Fruit fly (Drosophila melanogaster): ENCODE data around the gene CG31122.

Gene CG31122

dm6 chr3R:18448059-18448979, 35.6 kb upstream of the CG31122 start (continued):
- TF ChIP-seq fd85E (GFP tag; optimal IDR thresholded peaks at IDR 0.05) (no peak), CG8319 (GFP tag; optimal IDR thresholded peaks at IDR 0.05) (no peak), Hr39 (GFP tag; optimal IDR thresholded peaks at IDR 0.05) (peak; percentile 96), CG6808 (GFP tag; optimal IDR thresholded peaks at IDR 0.05) (no peak), OdsH (GFP tag; optimal IDR thresholded peaks at IDR 0.05) (peak; percentile 71), Blimp-1 (GFP tag; optimal IDR thresholded peaks at IDR 0.05) (peak; percentile 53), CG11762 (GFP tag; optimal IDR thresholded peaks at IDR 0.05; ENCODE audit: insufficient read depth) (no peak), CG7368 (GFP tag; optimal IDR thresholded peaks at IDR 0.05) (peak; percentile 42)

- TF ChIP-seq pdm3 (GFP tag; optimal IDR thresholded peaks at IDR 0.05) (no peak), Eip93F (GFP tag; optimal IDR thresholded peaks at IDR 0.05) (no peak), fd59A (GFP tag; optimal IDR thresholded peaks at IDR 0.05) (no peak), spab (GFP tag; optimal IDR thresholded peaks at IDR 0.05) (no peak), svp (GFP tag) (no peak), CG10669 (GFP tag; optimal IDR thresholded peaks at IDR 0.05) (no peak), Sox15 (GFP tag; optimal IDR thresholded peaks at IDR 0.05) (no peak), vri (GFP tag; optimal IDR thresholded peaks at IDR 0.05) (peak; percentile 36), Ets21C (GFP tag; optimal IDR thresholded peaks at IDR 0.05) (no peak), salr (GFP tag; optimal IDR thresholded peaks at IDR 0.05) (no peak), fkh (GFP tag; optimal IDR thresholded peaks at IDR 0.05) (no peak), CG11902 (GFP tag; optimal IDR thresholded peaks at IDR 0.05) (no peak), Hr4 (GFP tag; optimal IDR thresholded peaks at IDR 0.05) (no peak), Sox102F (GFP tag; optimal IDR thresholded peaks at IDR 0.05) (no peak), Eip78C (GFP tag) (peak; percentile 62), CG3919 (GFP tag; optimal IDR thresholded peaks at IDR 0.05) (no peak), Blimp-1 (GFP tag; optimal IDR thresholded peaks at IDR 0.05) (no peak), eg (GFP tag; IDR thresholded peaks at IDR 0.05) (peak; percentile 40; the same call in 1 of the 3 replicates), net (GFP tag; optimal IDR thresholded peaks at IDR 0.05) (no peak), Lpt (GFP tag; optimal IDR thresholded peaks at IDR 0.05) (no peak), CG6854 (GFP tag; optimal IDR thresholded peaks at IDR 0.05) (no peak)
These were observed 34.6 kb upstream of the CG31122 start for dm6 chr3R:18447146-18447773.

DNA sequence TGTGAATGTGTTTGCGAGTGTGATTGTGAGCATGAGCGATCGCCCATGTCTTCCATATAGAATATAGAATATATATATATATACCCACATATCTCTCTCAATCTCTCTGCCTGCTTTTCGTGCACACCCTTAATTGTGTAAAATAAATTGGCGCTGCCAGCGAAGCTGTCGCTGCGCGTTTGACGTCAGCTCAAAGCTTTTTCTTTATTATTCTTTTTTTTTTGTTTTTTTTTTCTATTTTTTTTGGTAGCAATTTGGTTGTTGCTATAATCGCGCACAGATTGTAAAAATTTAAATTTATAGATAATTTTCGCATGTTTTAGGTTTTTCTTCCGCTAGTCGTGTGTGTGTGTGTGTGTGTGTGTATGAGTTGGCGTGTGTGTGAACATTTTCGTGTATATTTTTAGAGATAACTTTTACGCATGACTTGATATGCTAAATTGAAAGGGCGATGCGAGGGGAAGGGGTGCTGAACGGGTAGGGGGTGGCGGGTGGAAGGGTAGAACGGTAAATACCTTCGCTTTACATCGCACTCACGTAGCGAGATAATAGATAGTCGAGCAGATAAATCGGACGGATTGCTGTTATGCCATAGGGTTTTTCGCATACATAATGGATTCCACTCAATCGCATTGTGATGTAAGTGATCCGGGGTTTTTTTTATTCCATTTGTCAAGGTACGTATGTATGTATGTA, 32.6 kb upstream of the CG31122 start:
- no peak for TF ChIP-seq CG8632 (GFP tag; optimal IDR thresholded peaks at IDR 0.05)
- no peak for TF ChIP-seq pdm3 (GFP tag; optimal IDR thresholded peaks at IDR 0.05)
- TF ChIP-seq fkh (GFP tag; optimal IDR thresholded peaks at IDR 0.05), result peak; percentile 72
- TF ChIP-seq vri (GFP tag; optimal IDR thresholded peaks at IDR 0.05), result peak; percentile 5
- peak; percentile 41 for TF ChIP-seq Eip78C (GFP tag)
- TF ChIP-seq fd85E (GFP tag; optimal IDR thresholded peaks at IDR 0.05), result no peak
- no peak for TF ChIP-seq acj6 (GFP tag; optimal IDR thresholded peaks at IDR 0.05)

DNA sequence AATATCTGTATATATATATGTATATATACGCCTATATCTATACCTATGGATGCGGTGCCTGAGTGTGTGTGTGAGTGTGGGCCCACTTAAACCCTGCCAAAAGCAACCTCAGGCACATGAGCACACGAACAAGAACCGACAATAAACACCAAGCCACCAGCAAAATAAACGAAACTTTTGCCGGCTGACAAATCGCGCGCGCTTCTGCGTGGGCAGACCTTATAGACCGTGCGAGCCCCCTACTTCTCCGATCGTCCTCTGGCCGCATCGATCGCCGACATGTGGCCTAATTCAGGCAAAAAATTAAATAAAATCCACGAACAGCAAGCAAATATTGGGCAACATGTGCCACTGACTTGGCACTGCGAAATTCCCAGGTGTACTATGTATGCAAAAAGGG, 30.6 kb upstream of the CG31122 start:
- TF ChIP-seq vri (GFP tag; optimal IDR thresholded peaks at IDR 0.05) (no peak), CG6163 (GFP tag; IDR thresholded peaks at IDR 0.05) (0 out of 3 replicates have a peak, but pooled peaks have one; percentile 18), fd85E (GFP tag; optimal IDR thresholded peaks at IDR 0.05) (no peak), fkh (GFP tag; optimal IDR thresholded peaks at IDR 0.05) (peak; percentile 6), CG8119 (GFP tag; IDR thresholded peaks at IDR 0.05) (no peak), CG6792 (GFP tag; optimal IDR thresholded peaks at IDR 0.05) (no peak), svp (GFP tag) (no peak), achi (GFP tag; optimal IDR thresholded peaks at IDR 0.05) (no peak), Ets21C (GFP tag; optimal IDR thresholded peaks at IDR 0.05) (no peak), CG34406 (GFP tag; optimal IDR thresholded peaks at IDR 0.05) (no peak), CG1621 (tag; optimal IDR thresholded peaks at IDR 0.05) (no peak)

Measured in whole organism, prepupa.